Worm (Caenorhabditis elegans): ENCODE data around the gene cdf-1.

- no peak for TF ChIP-seq flt-1 (GFP tag; IDR thresholded peaks at IDR 0.05)
- no peak for TF ChIP-seq tab-1 (GFP tag; IDR thresholded peaks at IDR 0.05)
- no peak for TF ChIP-seq ztf-23 (GFP tag; IDR thresholded peaks at IDR 0.05)
- TF ChIP-seq ztf-29 (GFP tag; IDR thresholded peaks at IDR 0.05): no peak
- no peak for TF ChIP-seq med-1 (GFP tag; optimal IDR thresholded peaks at IDR 0.05; ENCODE audit: insufficient read depth)
- no peak for TF ChIP-seq T22C8.4 (GFP tag; IDR thresholded peaks at IDR 0.05)
These were observed 37.7 kb upstream of the cdf-1 start, which contains the start of gene T14E8.2 for ce11 chrX:6542692-6543091.
